Worm (Caenorhabditis elegans) whole organism, L2 larva: Measurements from ENCODE around the gene nspg-10.

Source experiments
- alr-1 ChIP-seq: fragments of 150-350 bp; optimal IDR thresholded peaks from 2 replicates; lab custom pipeline; 2014; ENCODE audit warnings: missing biosample characterization, missing genetic modification characterization
- blmp-1 ChIP-seq: sonication (generic microtip); optimal IDR thresholded peaks from 2 replicates; lab custom pipeline; 2017; ENCODE audit warnings: missing genetic modification characterization, mild to moderate bottlenecking, missing compliant biosample characterization, antibody characterized with exemption, moderate library complexity; ENCODE audit not compliant: insufficient read depth
- nhr-12 ChIP-seq: fragments of 150-350 bp; optimal IDR thresholded peaks from 2 replicates; lab custom pipeline; 2014; ENCODE audit warnings: missing biosample characterization, missing genetic modification characterization
- snpc-4 ChIP-seq: fragments of 150-350 bp; optimal IDR thresholded peaks from 2 replicates; lab custom pipeline; 2014; ENCODE audit warnings: missing biosample characterization, missing genetic modification characterization
- ztf-11 ChIP-seq: sonication (generic microtip); optimal IDR thresholded peaks from 2 replicates; lab custom pipeline; 2017; ENCODE audit warnings: missing biosample characterization, missing genetic modification characterization

DNA sequence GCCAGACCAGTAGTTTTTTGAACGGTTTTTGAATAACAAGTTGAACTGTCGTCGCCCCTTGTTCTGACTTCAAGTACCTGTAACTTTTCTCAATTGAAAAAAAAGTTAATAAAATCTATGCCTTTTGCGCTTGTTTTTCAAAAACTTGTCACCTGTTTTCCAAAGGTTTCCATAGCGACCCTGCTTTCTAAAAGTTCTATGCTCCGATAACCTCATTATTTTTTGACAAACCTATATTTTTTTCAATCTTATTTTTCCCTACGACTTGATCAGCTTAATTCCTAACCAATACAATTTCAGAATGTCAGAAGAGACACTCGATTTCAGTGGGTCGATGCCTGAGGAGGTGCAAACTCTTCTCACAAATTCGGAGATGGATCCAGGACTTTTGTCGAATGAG is 41.8 kb downstream of the nspg-10 start, which contains the start of gene F29B9.8:
- TF ChIP-seq blmp-1 (tag; lab: Kevin White, UChicago) = no peak
- no peak for TF ChIP-seq ztf-11 (tag; lab: Kevin White, UChicago)
- no peak for TF ChIP-seq snpc-4
- no peak for TF ChIP-seq alr-1 (tag; lab: Kevin White, UChicago)
- TF ChIP-seq nhr-12 = no peak
